Worm (Caenorhabditis elegans) whole organism, L4 larva: ENCODE measurements around the gene B0395.3.
"Not testable (repeated sequence)": the region's sequence is repeated elsewhere in the genome, so short reads cannot be mapped to it uniquely, and the experiment has no call there.

Experiments
- F44E2.7 ChIP-seq: fragments of 200-800 bp; sonication (Bioruptor generic); IDR thresholded peaks from 2 replicates; pipeline ENCODE4 v2.1.2; 2022; ENCODE audit warnings: missing genetic modification characterization, missing compliant biosample characterization
- T20F7.1 ChIP-seq: fragments of 200-800 bp; sonication (Bioruptor generic); optimal IDR thresholded peaks from 2 replicates; lab custom pipeline; 2018; ENCODE audit warnings: mild to moderate bottlenecking, missing genetic modification characterization, missing compliant biosample characterization
- Y75B8A.6 ChIP-seq: fragments of 200-800 bp; sonication (Bioruptor generic); IDR thresholded peaks from 2 replicates; pipeline ENCODE4 v1.3.6; 2022; ENCODE audit warnings: missing genetic modification reagents, missing genetic modification characterization, missing compliant biosample characterization
- ama-1 ChIP-seq: fragments of 150-350 bp; optimal IDR thresholded peaks from 2 replicates; lab custom pipeline; 2014; ENCODE audit warnings: inconsistent platforms, mixed read lengths
- ceh-20 ChIP-seq: fragments of 200-800 bp; sonication (Bioruptor generic); IDR thresholded peaks from 2 replicates; pipeline ENCODE4 v1.3.6; 2022; ENCODE audit warnings: missing genetic modification reagents, missing genetic modification characterization, missing compliant biosample characterization
- ceh-28 ChIP-seq: fragments of 150-350 bp; optimal IDR thresholded peaks from 2 replicates; lab custom pipeline; 2014; ENCODE audit warnings: missing biosample characterization, missing genetic modification reagents, missing genetic modification characterization
- ceh-32 ChIP-seq: sonication (generic microtip); optimal IDR thresholded peaks from 2 replicates; lab custom pipeline; 2016; ENCODE audit warnings: mild to moderate bottlenecking, missing genetic modification characterization, missing compliant biosample characterization; ENCODE audit not compliant: poor library complexity
- ceh-44 ChIP-seq: fragments of 200-800 bp; sonication (Bioruptor generic); IDR thresholded peaks from 2 replicates; pipeline ENCODE4 v1.3.6; 2022; ENCODE audit warnings: missing genetic modification reagents, missing genetic modification characterization, missing compliant biosample characterization
- ceh-82 ChIP-seq: sonication (generic microtip); optimal IDR thresholded peaks from 2 replicates; lab custom pipeline; 2017; ENCODE audit warnings: missing biosample characterization, missing genetic modification characterization
- ctbp-1 ChIP-seq: fragments of 200-800 bp; sonication (Bioruptor generic); IDR thresholded peaks from 2 replicates; pipeline ENCODE4 v1.3.6; 2022; ENCODE audit warnings: missing genetic modification reagents, missing genetic modification characterization, missing compliant biosample characterization
- daf-19 ChIP-seq: fragments of 200-800 bp; sonication (Bioruptor generic); conservative IDR thresholded peaks from 2 replicates; pipeline ENCODE4 v1.3.6; 2022; ENCODE audit warnings: missing genetic modification characterization, missing compliant biosample characterization
- daf-8 ChIP-seq: fragments of 200-800 bp; sonication (Bioruptor generic); IDR thresholded peaks from 2 replicates; pipeline ENCODE4 v1.3.6; 2022; ENCODE audit warnings: missing genetic modification characterization, missing compliant biosample characterization
- dmd-6 ChIP-seq: fragments of 200-800 bp; sonication (Bioruptor generic); IDR thresholded peaks from 2 replicates; pipeline ENCODE4 v1.3.6; 2022; ENCODE audit warnings: missing genetic modification reagents, missing genetic modification characterization, missing compliant biosample characterization
- dmd-8 ChIP-seq: fragments of 200-800 bp; sonication (Bioruptor generic); IDR thresholded peaks from 2 replicates; pipeline ENCODE4 v1.3.6; 2022; ENCODE audit warnings: missing genetic modification characterization, missing compliant biosample characterization
- dpl-1 ChIP-seq: fragments of 150-350 bp; optimal IDR thresholded peaks from 2 replicates; lab custom pipeline; 2014; ENCODE audit warnings: missing biosample characterization, missing genetic modification reagents, missing genetic modification characterization
- egl-27 ChIP-seq: sonication (generic microtip); optimal IDR thresholded peaks from 3 replicates; lab custom pipeline; 2017; ENCODE audit warnings: missing biosample characterization, missing genetic modification reagents, missing genetic modification characterization
- egl-43 ChIP-seq: fragments of 200-800 bp; sonication (Bioruptor generic); IDR thresholded peaks from 2 replicates; pipeline ENCODE4 v1.3.6; 2022; ENCODE audit warnings: missing genetic modification reagents, missing genetic modification characterization, missing compliant biosample characterization
- fkh-10 ChIP-seq: fragments of 150-350 bp; optimal IDR thresholded peaks from 2 replicates; lab custom pipeline; 2014; ENCODE audit warnings: missing biosample characterization, missing genetic modification reagents, missing genetic modification characterization
- hlh-11 ChIP-seq: fragments of 200-800 bp; sonication (Bioruptor generic); optimal IDR thresholded peaks from 2 replicates; lab custom pipeline; 2018; ENCODE audit warnings: mild to moderate bottlenecking, missing genetic modification characterization, missing compliant biosample characterization
- hmg-1.1 ChIP-seq: fragments of 200-800 bp; sonication (Bioruptor generic); IDR thresholded peaks from 2 replicates; pipeline ENCODE4 v1.3.6; 2022; ENCODE audit warnings: missing genetic modification reagents, missing genetic modification characterization, missing compliant biosample characterization
- jun-1 ChIP-seq: fragments of 150-350 bp; optimal IDR thresholded peaks from 2 replicates; lab custom pipeline; 2014; ENCODE audit warnings: missing biosample characterization, missing genetic modification reagents, missing genetic modification characterization
- lin-13 ChIP-seq: fragments of 150-350 bp; optimal IDR thresholded peaks from 2 replicates; lab custom pipeline; 2014; ENCODE audit warnings: missing biosample characterization, missing genetic modification reagents, missing genetic modification characterization
- lin-29 ChIP-seq: fragments of 200-800 bp; sonication (Bioruptor generic); IDR thresholded peaks from 2 replicates; pipeline ENCODE4 v1.3.6; 2022; ENCODE audit warnings: missing genetic modification reagents, missing genetic modification characterization, missing compliant biosample characterization
- lsy-2 ChIP-seq, 2 experiments: fragments of 150-350 bp in 1 of 2; sonication (generic microtip) in 1 of 2; optimal IDR thresholded peaks; 2 replicates each; lab custom pipeline; 2014 to 2017; ENCODE audit warnings: missing biosample characterization in 2 of 2, missing genetic modification characterization in 2 of 2
- mdl-1 ChIP-seq, 2 experiments: fragments of 150-350 bp in 1 of 2; sonication (generic microtip) in 1 of 2; optimal IDR thresholded peaks; 2 replicates each; lab custom pipeline; 2014 to 2017; ENCODE audit warnings: missing biosample characterization in 2 of 2, missing genetic modification characterization in 2 of 2
- mdt-29 ChIP-seq: fragments of 200-800 bp; sonication (Bioruptor generic); IDR thresholded peaks from 2 replicates; pipeline ENCODE4 v1.3.6; 2022; ENCODE audit warnings: missing genetic modification reagents, missing genetic modification characterization, missing compliant biosample characterization
- mes-2 ChIP-seq: sonication (generic microtip); optimal IDR thresholded peaks from 2 replicates; lab custom pipeline; 2016; ENCODE audit warnings: missing genotype, mild to moderate bottlenecking, missing genetic modification characterization, missing compliant biosample characterization; ENCODE audit not compliant: poor library complexity, severe bottlenecking
- nhr-10 ChIP-seq: fragments of 150-350 bp; optimal IDR thresholded peaks from 2 replicates; lab custom pipeline; 2014; ENCODE audit warnings: missing biosample characterization, missing genetic modification characterization
- nhr-111 ChIP-seq: fragments of 200-800 bp; sonication (Bioruptor generic); optimal IDR thresholded peaks from 2 replicates; lab custom pipeline; 2018; ENCODE audit warnings: mild to moderate bottlenecking, missing genetic modification characterization, missing compliant biosample characterization
- nhr-42 ChIP-seq: fragments of 200-800 bp; sonication (Bioruptor generic); IDR thresholded peaks from 2 replicates; pipeline ENCODE4 v1.3.6; 2022; ENCODE audit warnings: missing genetic modification characterization, missing compliant biosample characterization
- pha-4 ChIP-seq, 2 experiments: fragments of 150-350 bp in 1 of 2; fragments of 200-800 bp in 1 of 2; sonication (Bioruptor generic) in 1 of 2; IDR thresholded peaks in 1 of 2; optimal IDR thresholded peaks in 1 of 2; 2 replicates each; pipeline versions ENCODE4 v1.3.6 to Lab custom; 2014 to 2022; ENCODE audit warnings: missing genetic modification characterization in 2 of 2, missing genetic modification reagents in 2 of 2, missing biosample characterization in 1 of 2, missing compliant biosample characterization in 1 of 2
- php-3 ChIP-seq: fragments of 200-800 bp; sonication (Bioruptor generic); IDR thresholded peaks from 2 replicates; pipeline ENCODE4 v1.3.6; 2022; ENCODE audit warnings: missing genetic modification reagents, missing genetic modification characterization, missing compliant biosample characterization
- saeg-2 ChIP-seq: fragments of 200-800 bp; sonication (Bioruptor generic); IDR thresholded peaks from 2 replicates; pipeline ENCODE4 v1.3.6; 2022; ENCODE audit warnings: missing genetic modification reagents, missing genetic modification characterization, missing compliant biosample characterization
- sdz-12 ChIP-seq: fragments of 200-800 bp; sonication (Bioruptor generic); optimal IDR thresholded peaks from 2 replicates; lab custom pipeline; 2018; ENCODE audit warnings: mild to moderate bottlenecking, missing genetic modification characterization, missing compliant biosample characterization
- set-16 ChIP-seq: fragments of 200-800 bp; sonication (Bioruptor generic); IDR thresholded peaks from 2 replicates; pipeline ENCODE4 v1.3.6; 2022; ENCODE audit warnings: missing genetic modification reagents, missing genetic modification characterization, missing compliant biosample characterization
- spr-3 ChIP-seq: fragments of 200-800 bp; sonication (Bioruptor generic); optimal IDR thresholded peaks from 2 replicates; lab custom pipeline; 2018; ENCODE audit warnings: mild to moderate bottlenecking, missing genetic modification characterization, missing compliant biosample characterization
- tag-97 ChIP-seq: fragments of 200-800 bp; sonication (Bioruptor generic); IDR thresholded peaks from 2 replicates; pipeline ENCODE4 v1.3.6; 2022; ENCODE audit warnings: missing genetic modification characterization, missing compliant biosample characterization
- zfp-2 ChIP-seq: sonication (generic microtip); optimal IDR thresholded peaks from 2 replicates; lab custom pipeline; 2016; ENCODE audit warnings: mild to moderate bottlenecking, missing genetic modification characterization, missing compliant biosample characterization
- zfp-3 ChIP-seq: fragments of 200-800 bp; sonication (Bioruptor generic); conservative IDR thresholded peaks from 2 replicates; pipeline ENCODE4 v1.3.6; 2022; ENCODE audit warnings: missing genetic modification reagents, missing genetic modification characterization, missing compliant biosample characterization
- zip-2 ChIP-seq: fragments of 150-350 bp; optimal IDR thresholded peaks from 2 replicates; lab custom pipeline; 2014; ENCODE audit warnings: missing biosample characterization, missing genetic modification characterization
- ztf-7 ChIP-seq: fragments of 150-350 bp; optimal IDR thresholded peaks from 2 replicates; lab custom pipeline; 2014; ENCODE audit warnings: missing biosample characterization, missing genetic modification characterization

Gene B0395.3

ce11 chrX:16072595-16072994 lies 32.5 kb upstream of the B0395.3 start, which contains the start of gene col-187:
Gene col-187, plus strand, starts transcription at chrX:16072895.
- TF ChIP-seq mdl-1 (tag; optimal IDR thresholded peaks at IDR 0.05; lab: Kevin White, UChicago) (no peak), nhr-42 (no peak), mdt-29 (GFP tag; lab: Robert Waterston, UW) (no peak)
- TF ChIP-seq, all 104 proteins: peak for 0

- TF ChIP-seq ceh-28, result no peak
- no peak for TF ChIP-seq ztf-7
- no peak for TF ChIP-seq daf-19 (GFP tag; lab: Robert Waterston, UW)
- no peak for TF ChIP-seq fkh-10 (GFP tag; lab: Kevin White, UChicago)
- TF ChIP-seq jun-1 (tag; lab: Kevin White, UChicago), result no peak
- TF ChIP-seq daf-8, result no peak
- TF ChIP-seq lin-29, result no peak
- TF ChIP-seq ama-1 (lab: Kevin White, UChicago), result no peak
- TF ChIP-seq, all 104 proteins: peak for 0
Measured at ce11 chrX:16067984-16068383, 27.9 kb upstream of the B0395.3 start.

ce11 chrX:16062385-16062784 lies 22.3 kb upstream of the B0395.3 start, which contains the start of gene T27A8.3:
Gene T27A8.3, plus strand, starts transcription at chrX:16062685.
- TF ChIP-seq set-16; saeg-2 (GFP tag; lab: Robert Waterston, UW); hlh-11: not testable (repeated sequence)

DNA sequence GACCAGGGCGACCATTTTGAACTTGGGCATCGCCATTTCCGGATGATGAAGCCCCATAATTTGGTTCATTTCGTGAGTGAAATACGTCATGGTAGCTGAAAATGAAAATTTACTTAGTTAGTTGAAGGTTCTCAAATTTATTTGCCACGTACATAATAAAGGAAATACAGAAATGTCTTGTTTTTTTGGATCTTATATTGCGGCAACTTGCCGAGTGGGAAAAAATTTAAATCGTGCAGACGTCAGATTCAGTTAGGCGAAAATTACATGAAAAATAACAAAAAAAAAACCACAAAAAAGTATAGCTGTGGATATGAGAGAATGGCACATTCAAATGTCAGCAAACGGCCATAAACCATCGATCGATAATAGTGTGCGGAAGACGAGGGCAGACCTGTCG lies 18.8 kb upstream of the B0395.3 start, which contains the start of gene T27A8.2:
Gene T27A8.2 (minus strand): TSS at position 101 of the 400 bp plus-strand sequence.
- TF ChIP-seq F44E2.7 (GFP tag; lab: Robert Waterston, UW) (no peak), nhr-111 (GFP tag; lab: Kevin White, UChicago) (no peak), zfp-2 (tag; lab: Kevin White, UChicago) (no peak), lin-29 (no peak), sdz-12 (GFP tag; lab: Kevin White, UChicago) (no peak), zip-2 (tag; lab: Kevin White, UChicago) (no peak), ceh-82 (tag; lab: Kevin White, UChicago) (no peak), saeg-2 (GFP tag; lab: Robert Waterston, UW) (no peak), spr-3 (no peak)
- TF ChIP-seq, all 104 proteins: peak for 0

DNA sequence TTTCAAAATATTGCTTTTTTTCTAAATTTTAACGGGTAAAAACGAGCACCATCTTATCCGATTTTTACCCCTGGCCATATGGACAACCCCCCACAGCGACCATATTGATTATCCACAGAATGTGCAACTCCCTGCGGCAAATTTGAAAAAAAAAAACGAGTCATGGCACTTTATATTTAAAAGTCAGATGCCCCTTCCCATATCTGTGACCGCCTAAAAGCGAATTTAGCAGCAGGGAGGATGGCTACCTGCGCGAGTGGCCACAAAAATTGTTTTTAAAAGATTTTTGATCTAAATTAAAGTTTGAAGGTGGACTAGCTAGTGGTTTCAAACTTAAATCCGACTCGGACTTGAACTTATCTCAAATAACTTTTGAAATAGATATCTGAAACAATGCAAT lies 16.3 kb upstream of the B0395.3 start:
- TF ChIP-seq dmd-6 (GFP tag; lab: Robert Waterston, UW) (peak; percentile 97), nhr-10 (tag; lab: Kevin White, UChicago) (peak; percentile 99), egl-43 (peak; percentile 99), F44E2.7 (GFP tag; lab: Robert Waterston, UW) (peak; percentile 61; the same call in 1 of the 2 replicates), T20F7.1 (GFP tag; lab: Kevin White, UChicago) (peak; percentile 91), jun-1 (tag; lab: Kevin White, UChicago) (peak; percentile 99), egl-27 (tag; lab: Kevin White, UChicago) (no peak), lin-13 (GFP tag; lab: Kevin White, UChicago) (peak; percentile 97), ceh-28 (peak; percentile 85), ceh-44 (GFP tag; lab: Robert Waterston, UW) (peak; percentile 50; the same call in 1 of the 2 replicates), fkh-10 (GFP tag; lab: Kevin White, UChicago) (peak; percentile 99), pha-4 (GFP tag; IDR thresholded peaks at IDR 0.05; lab: Robert Waterston, UW) (peak; percentile 97), pha-4 (tag; optimal IDR thresholded peaks at IDR 0.05; lab: Kevin White, UChicago) (peak; percentile 81), mes-2 (tag; lab: Kevin White, UChicago) (peak; percentile 96), hmg-1.1 (GFP tag; lab: Robert Waterston, UW) (peak; percentile 100), zfp-3 (GFP tag; lab: Robert Waterston, UW) (peak; percentile 97), ctbp-1 (GFP tag; lab: Robert Waterston, UW) (peak; percentile 98), php-3 (GFP tag; lab: Robert Waterston, UW) (peak; percentile 97), ceh-32 (peak; percentile 86), set-16 (no peak), Y75B8A.6 (peak; percentile 76), ceh-20 (GFP tag; lab: Robert Waterston, UW) (peak; percentile 97), dmd-8 (0 out of 2 replicates have a peak, but pooled peaks have one; percentile 55), saeg-2 (GFP tag; lab: Robert Waterston, UW) (peak; percentile 94), zfp-2 (tag; lab: Kevin White, UChicago) (peak; percentile 77), dpl-1 (peak; percentile 71), tag-97 (GFP tag; lab: Robert Waterston, UW) (peak; percentile 65; the same call in 1 of the 2 replicates), lsy-2 (tag; optimal IDR thresholded peaks at IDR 0.05; lab: Kevin White, UChicago) (peak; percentile 93 to 96)
